Worm (Caenorhabditis elegans) whole organism, L2 larva: ENCODE data around the gene srd-30.

ENCODE experiments used
- R02D3.7 ChIP-seq: fragments of 150-350 bp; optimal IDR thresholded peaks from 2 replicates; lab custom pipeline; 2014; ENCODE audit warnings: missing biosample characterization, missing genetic modification characterization
- ceh-16 ChIP-seq: fragments of 150-350 bp; optimal IDR thresholded peaks from 2 replicates; lab custom pipeline; 2014; ENCODE audit warnings: missing biosample characterization, missing genetic modification characterization
- elt-3 ChIP-seq: sonication (generic microtip); optimal IDR thresholded peaks from 2 replicates; lab custom pipeline; 2017; ENCODE audit warnings: missing biosample characterization, missing genetic modification characterization
- mab-5 ChIP-seq: fragments of 150-350 bp; optimal IDR thresholded peaks from 2 replicates; lab custom pipeline; 2014; ENCODE audit warnings: missing biosample characterization, missing genetic modification characterization
- nhr-77 ChIP-seq: fragments of 150-350 bp; optimal IDR thresholded peaks from 2 replicates; lab custom pipeline; 2014; ENCODE audit warnings: missing biosample characterization, missing genetic modification characterization
- skn-1 ChIP-seq: sonication (generic microtip); optimal IDR thresholded peaks from 2 replicates; lab custom pipeline; 2017; ENCODE audit warnings: missing biosample characterization, missing genetic modification characterization
- unc-39 ChIP-seq: fragments of 150-350 bp; optimal IDR thresholded peaks from 2 replicates; lab custom pipeline; 2014; ENCODE audit warnings: missing biosample characterization, missing genetic modification characterization

ce11 chrV:7649963-7650362 lies 20.4 kb downstream of the srd-30 start:
- TF ChIP-seq R02D3.7 (tag; lab: Kevin White, UChicago): no peak
- no peak for TF ChIP-seq mab-5 (tag; lab: Kevin White, UChicago)
- TF ChIP-seq nhr-77 (tag; lab: Kevin White, UChicago): no peak
- TF ChIP-seq unc-39: no peak
- no peak for TF ChIP-seq skn-1
- no peak for TF ChIP-seq ceh-16 (tag; lab: Kevin White, UChicago)
- no peak for TF ChIP-seq elt-3
